Fruit fly (Drosophila melanogaster) whole organism, embryonic: Measurements from ENCODE around the gene CG15471.

Experiments
- pum ChIP-seq: fragments of 200-800 bp; sonication (Bioruptor generic); optimal IDR thresholded peaks from 2 replicates; lab custom pipeline; 2016; ENCODE audit warnings: missing biosample characterization, missing genetic modification characterization

The CG15471 gene

DNA sequence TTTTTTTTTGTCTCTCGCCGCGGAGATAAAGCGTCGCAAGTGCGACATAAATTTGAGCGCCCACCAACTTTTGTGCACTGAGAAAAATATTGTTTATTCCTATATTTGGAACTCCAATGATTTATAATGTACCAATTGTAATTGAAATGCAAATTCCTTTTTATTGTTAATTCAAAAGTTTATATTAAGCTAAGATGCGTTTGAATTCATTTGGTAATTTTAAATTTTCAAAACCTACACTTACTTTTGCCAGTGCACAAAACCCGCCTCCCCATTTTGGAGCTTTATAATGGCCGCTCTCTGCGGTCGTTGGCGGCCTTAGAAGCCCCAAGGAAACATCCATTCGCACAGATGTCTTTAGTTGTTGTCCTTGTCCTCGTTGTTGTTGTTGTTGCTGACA, 20.3 kb downstream of the CG15471 start (continued):
- peak; percentile 5 for TF ChIP-seq pum (GFP tag; lab: Kevin White, UChicago)
